Fruit fly (Drosophila melanogaster) whole organism, wandering third instar larva: ENCODE measurements around the gene CG15814.

Source experiments
- Abd-B ChIP-seq: fragments of >200 bp; optimal IDR thresholded peaks from 2 replicates; lab custom pipeline; 2017; ENCODE audit warnings: missing biosample characterization, missing genetic modification characterization
- CG32264 ChIP-seq: fragments of 200-800 bp; sonication (Bioruptor generic); optimal IDR thresholded peaks from 2 replicates; lab custom pipeline; 2016; ENCODE audit warnings: missing biosample characterization, missing genetic modification characterization
- CG9705 ChIP-seq: fragments of 200-800 bp; sonication (Bioruptor generic); optimal IDR thresholded peaks from 2 replicates; lab custom pipeline; 2018; ENCODE audit warnings: missing biosample characterization, mild to moderate bottlenecking, missing genetic modification characterization
- CrebA ChIP-seq: fragments of 200-800 bp; sonication (Bioruptor generic); optimal IDR thresholded peaks from 2 replicates; lab custom pipeline; 2016; ENCODE audit warnings: missing biosample characterization, mild to moderate bottlenecking, missing genetic modification characterization, borderline replicate concordance
- Dfd ChIP-seq: fragments of >200 bp; optimal IDR thresholded peaks from 2 replicates; lab custom pipeline; 2017; ENCODE audit warnings: missing biosample characterization, missing genetic modification characterization
- Dif ChIP-seq: fragments of 200-275, 200-300 bp; sonication (Bioruptor generic); optimal IDR thresholded peaks from 2 replicates; lab custom pipeline; 2018; ENCODE audit warnings: missing biosample characterization, missing genetic modification characterization; ENCODE audit not compliant: partially characterized antibody
- GATAd ChIP-seq: sonication (Bioruptor generic); optimal IDR thresholded peaks from 2 replicates; lab custom pipeline; 2016; ENCODE audit warnings: missing biosample characterization, missing genetic modification characterization
- HLH106 ChIP-seq: fragments of 200-800 bp; optimal IDR thresholded peaks from 3 replicates; lab custom pipeline; 2019; ENCODE audit warnings: missing biosample characterization, mild to moderate bottlenecking, missing genetic modification characterization, moderate library complexity
- Hnf4 ChIP-seq: fragments of 200-800 bp; sonication (Bioruptor generic); optimal IDR thresholded peaks from 2 replicates; lab custom pipeline; 2016; ENCODE audit warnings: missing biosample characterization, mild to moderate bottlenecking, missing genetic modification characterization
- Hr78 ChIP-seq: fragments of >200 bp; optimal IDR thresholded peaks from 2 replicates; lab custom pipeline; 2017; ENCODE audit warnings: missing biosample characterization, missing genetic modification characterization
- Hr83 ChIP-seq: fragments of 200-300 bp; sonication (Bioruptor generic); optimal IDR thresholded peaks from 2 replicates; lab custom pipeline; 2016; ENCODE audit warnings: missing biosample characterization, mild to moderate bottlenecking, missing genetic modification characterization, moderate library complexity; ENCODE audit not compliant: poor library complexity, severe bottlenecking
- Jra ChIP-seq: sonication (Bioruptor generic); optimal IDR thresholded peaks from 2 replicates; lab custom pipeline; 2016; ENCODE audit warnings: missing biosample characterization, missing genetic modification characterization
- Mio ChIP-seq: sonication (Bioruptor generic); optimal IDR thresholded peaks from 2 replicates; lab custom pipeline; 2016; ENCODE audit warnings: missing biosample characterization, missing genetic modification characterization
- Myc ChIP-seq: fragments of >200 bp; optimal IDR thresholded peaks from 2 replicates; lab custom pipeline; 2017
- N ChIP-seq: fragments of >200 bp; optimal IDR thresholded peaks from 2 replicates; lab custom pipeline; 2018; ENCODE audit warnings: missing biosample characterization, missing external identifiers, missing genetic modification characterization
- OdsH ChIP-seq: fragments of 200-800 bp; sonication (Bioruptor generic); optimal IDR thresholded peaks from 2 replicates; lab custom pipeline; 2016; ENCODE audit warnings: missing biosample characterization, mild to moderate bottlenecking, missing genetic modification characterization
- Rel ChIP-seq, 2 experiments: fragments of 200-800 bp; sonication (Bioruptor generic) in 1 of 2; optimal IDR thresholded peaks; 2 replicates in 1 of 2; 3 replicates in 1 of 2; lab custom pipeline; 2016 to 2019; ENCODE audit warnings: mild to moderate bottlenecking in 2 of 2, missing biosample characterization in 2 of 2, missing genetic modification characterization in 2 of 2, moderate library complexity in 1 of 2
- Sp1 ChIP-seq: fragments of 200-800 bp; sonication (Bioruptor generic); optimal IDR thresholded peaks from 3 replicates; lab custom pipeline; 2019; ENCODE audit warnings: missing biosample characterization, mild to moderate bottlenecking, missing genetic modification characterization, moderate library complexity
- Vsx2 ChIP-seq: fragments of 200-300, 225-300 bp; sonication (Bioruptor generic); optimal IDR thresholded peaks from 2 replicates; lab custom pipeline; 2018; ENCODE audit warnings: missing biosample characterization, missing genetic modification characterization; ENCODE audit not compliant: partially characterized antibody
- br ChIP-seq: fragments of 200-800 bp; sonication (Bioruptor generic); optimal IDR thresholded peaks from 2 replicates; lab custom pipeline; 2016; ENCODE audit warnings: missing biosample characterization, missing genetic modification characterization
- brk ChIP-seq: fragments of 200-800 bp; sonication (Bioruptor generic); optimal IDR thresholded peaks from 2 replicates; lab custom pipeline; 2016; ENCODE audit warnings: missing biosample characterization, mild to moderate bottlenecking, missing genetic modification characterization
- dl ChIP-seq, 2 experiments: fragments of 175-275, 200-275 bp in 1 of 2; fragments of 200-275 bp in 1 of 2; sonication (Bioruptor generic); optimal IDR thresholded peaks; lab custom pipeline; 2018; ENCODE audit warnings: mild to moderate bottlenecking in 2 of 2, missing biosample characterization in 2 of 2, missing genetic modification characterization in 2 of 2, moderate library complexity in 2 of 2; ENCODE audit not compliant: partially characterized antibody in 2 of 2, insufficient read depth in 1 of 2
- dmrt93B ChIP-seq: fragments of 200-800 bp; sonication (Bioruptor generic); optimal IDR thresholded peaks from 2 replicates; lab custom pipeline; 2018; ENCODE audit warnings: missing biosample characterization, mild to moderate bottlenecking, missing genetic modification characterization
- dsf ChIP-seq: sonication (Bioruptor generic); optimal IDR thresholded peaks from 2 replicates; lab custom pipeline; 2016; ENCODE audit warnings: missing biosample characterization, missing genetic modification characterization, borderline replicate concordance
- ey ChIP-seq: fragments of 200-800 bp; sonication (Bioruptor generic); optimal IDR thresholded peaks from 2 replicates; lab custom pipeline; 2016; ENCODE audit warnings: missing biosample characterization, missing genetic modification characterization
- foxo ChIP-seq, 2 experiments: fragments of 200-800 bp; sonication (Bioruptor generic); optimal IDR thresholded peaks; 2 replicates in 1 of 2; 3 replicates in 1 of 2; lab custom pipeline; 2016 to 2017; ENCODE audit warnings: missing biosample characterization in 2 of 2, missing genetic modification characterization in 2 of 2
- fru ChIP-seq: fragments of 200-800 bp; sonication (Bioruptor generic); optimal IDR thresholded peaks from 3 replicates; lab custom pipeline; 2016; ENCODE audit warnings: missing biosample characterization, mild to moderate bottlenecking, missing genetic modification characterization
- h ChIP-seq: fragments of 200-800 bp; sonication (Bioruptor generic); optimal IDR thresholded peaks from 3 replicates; lab custom pipeline; 2016; ENCODE audit warnings: missing biosample characterization, mild to moderate bottlenecking, missing genetic modification characterization
- jim ChIP-seq: fragments of 175-275, 200-325 bp; sonication (Bioruptor generic); optimal IDR thresholded peaks from 2 replicates; lab custom pipeline; 2016; ENCODE audit warnings: missing biosample characterization, mild to moderate bottlenecking, missing genetic modification characterization
- lola ChIP-seq: fragments of >200 bp; optimal IDR thresholded peaks from 2 replicates; lab custom pipeline; 2017; ENCODE audit warnings: missing biosample characterization, missing genetic modification characterization
- pan ChIP-seq: fragments of >200 bp; optimal IDR thresholded peaks from 2 replicates; lab custom pipeline; 2017
- psq ChIP-seq: fragments of 200-800 bp; sonication (Bioruptor generic); optimal IDR thresholded peaks from 3 replicates; lab custom pipeline; 2017; ENCODE audit warnings: missing biosample characterization, mild to moderate bottlenecking, missing genetic modification characterization, moderate library complexity
- rgr ChIP-seq: fragments of 200-800 bp; sonication (Bioruptor generic); optimal IDR thresholded peaks from 3 replicates; lab custom pipeline; 2016; ENCODE audit warnings: missing biosample characterization, mild to moderate bottlenecking, missing genetic modification characterization
- sage ChIP-seq: fragments of 200-800 bp; sonication (Bioruptor generic); optimal IDR thresholded peaks from 2 replicates; lab custom pipeline; 2016; ENCODE audit warnings: missing biosample characterization, mild to moderate bottlenecking, missing genetic modification characterization
- sv ChIP-seq: fragments of 200-800 bp; sonication (Bioruptor generic); optimal IDR thresholded peaks from 3 replicates; lab custom pipeline; 2016; ENCODE audit warnings: missing biosample characterization, missing genetic modification characterization
- tai ChIP-seq: sonication (Bioruptor generic); optimal IDR thresholded peaks from 2 replicates; lab custom pipeline; 2016; ENCODE audit warnings: missing biosample characterization, missing genetic modification characterization
- usp ChIP-seq: fragments of >200 bp; optimal IDR thresholded peaks from 2 replicates; lab custom pipeline; 2017; ENCODE audit warnings: missing biosample characterization, missing genetic modification characterization
- woc ChIP-seq: sonication (Bioruptor generic); optimal IDR thresholded peaks from 2 replicates; lab custom pipeline; 2016; ENCODE audit warnings: missing biosample characterization, mild to moderate bottlenecking, missing genetic modification characterization

Gene CG15814

DNA sequence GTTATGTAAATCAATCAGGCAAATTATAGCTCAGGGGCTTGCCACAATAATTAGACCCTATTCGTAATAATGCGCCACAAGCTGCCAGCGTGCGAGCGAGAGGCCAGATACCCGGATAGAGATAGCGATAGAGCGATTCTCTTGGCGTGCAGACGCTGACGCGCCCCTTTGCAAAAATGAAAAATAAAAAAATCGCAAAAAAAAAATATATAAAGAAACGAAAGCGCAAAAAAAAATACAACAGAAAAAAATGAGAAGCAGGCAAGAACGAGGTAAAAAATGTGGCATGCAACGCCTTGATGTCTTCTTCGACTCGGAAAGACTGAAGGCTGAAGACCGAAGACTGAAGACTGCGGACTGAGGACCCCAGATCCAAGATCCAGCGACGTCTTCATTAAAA, 43.8 kb downstream of the CG15814 start:
- TF ChIP-seq Vsx2 (peak; percentile 25), Jra (GFP tag; lab: Kevin White, UChicago) (no peak)
- TF ChIP-seq, all 38 proteins: peak for 1

DNA sequence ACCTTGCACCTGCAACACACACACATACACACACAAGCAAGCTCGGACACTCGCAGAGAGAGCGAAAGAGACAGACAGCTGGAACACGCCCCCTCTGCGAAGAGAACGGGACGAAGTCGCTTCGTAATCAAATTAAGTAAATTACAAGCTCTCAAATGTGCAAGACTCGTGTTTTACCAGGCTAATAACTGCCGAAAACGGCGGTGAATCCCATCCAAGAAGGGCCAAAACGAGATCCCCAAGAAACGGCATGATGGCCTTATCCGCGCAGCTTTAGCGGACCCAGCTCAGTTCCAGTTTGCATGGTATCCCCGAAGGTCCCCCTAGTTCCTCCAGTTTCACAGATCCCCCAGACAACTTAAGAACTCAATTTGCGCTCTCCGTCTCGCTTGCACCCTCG, 46.1 kb downstream of the CG15814 start:
- no peak for TF ChIP-seq Rel (GFP tag; optimal IDR thresholded peaks at IDR 0.05; lab: Kevin White, UChicago)
- peak; percentile 79 for TF ChIP-seq Rel (tag; optimal IDR thresholded peaks at IDR 0.05; lab: Kevin White, UChicago)
- no peak for TF ChIP-seq Dfd (GFP tag; lab: Kevin White, UChicago)
- TF ChIP-seq Vsx2: peak; percentile 63
- peak; percentile 6 for TF ChIP-seq psq (GFP tag; lab: Kevin White, UChicago)
- TF ChIP-seq HLH106 (tag; lab: Kevin White, UChicago): no peak
- no peak for TF ChIP-seq rgr (GFP tag; lab: Kevin White, UChicago)
- no peak for TF ChIP-seq Dif (GFP tag; lab: Kevin White, UChicago)
- TF ChIP-seq h (GFP tag; lab: Kevin White, UChicago): no peak
- no peak for TF ChIP-seq Abd-B (GFP tag; lab: Kevin White, UChicago)
- no peak for TF ChIP-seq tai (GFP tag; lab: Kevin White, UChicago)
- TF ChIP-seq N: no peak

DNA sequence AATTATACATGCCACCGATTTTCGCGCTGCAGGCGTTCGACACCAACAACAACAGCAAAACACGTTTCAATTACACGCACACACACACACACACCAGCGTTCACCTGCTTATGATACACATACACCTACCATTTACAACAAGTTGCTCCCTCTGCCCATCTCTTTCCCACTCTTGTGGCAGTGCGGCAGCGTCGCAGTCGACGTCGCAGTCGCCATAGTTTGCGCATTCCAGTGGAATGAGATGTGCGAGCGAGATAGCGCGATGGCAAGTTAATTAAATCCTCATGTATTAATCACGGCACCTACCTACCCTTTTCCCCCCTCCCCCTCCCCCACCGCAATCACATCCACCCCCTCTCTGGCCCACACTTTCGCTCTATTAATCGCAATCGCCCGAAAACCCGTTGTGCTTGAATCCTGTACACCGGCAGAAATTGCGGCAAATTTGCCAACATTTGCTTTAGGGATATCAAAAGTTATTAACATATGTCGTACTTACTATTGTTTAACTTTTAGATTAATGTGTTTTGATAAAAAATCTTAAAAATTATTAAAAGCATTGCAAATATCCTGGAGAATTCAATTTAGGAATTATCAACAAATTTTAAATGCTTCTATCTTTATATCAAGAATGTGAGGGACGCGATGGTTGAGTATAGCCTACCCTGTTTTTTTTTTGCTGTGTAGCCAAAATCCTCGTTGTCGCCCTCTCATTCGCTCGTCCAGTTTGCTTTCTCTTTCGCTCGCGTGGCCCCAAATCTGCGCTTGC, 47.6 kb downstream of the CG15814 start:
- TF ChIP-seq usp (GFP tag; lab: Kevin White, UChicago) (no peak), CrebA (no peak), ey (GFP tag; lab: Kevin White, UChicago) (peak; percentile 75), jim (GFP tag; lab: Kevin White, UChicago) (no peak), Sp1 (GFP tag; lab: Kevin White, UChicago) (peak; percentile 85), Vsx2 (peak; percentile 54), dl (GFP tag; optimal IDR thresholded peaks at IDR 0.05; lab: Kevin White, UChicago; ENCODE audit: insufficient read depth in 1 of 2, partially characterized antibody in 2 of 2) (no peak), dmrt93B (peak; percentile 75), GATAd (no peak), h (GFP tag; lab: Kevin White, UChicago) (peak; percentile 79), lola (no peak), N (no peak), psq (GFP tag; lab: Kevin White, UChicago) (peak; percentile 74), Hnf4 (GFP tag; lab: Kevin White, UChicago) (peak; percentile 59), Dfd (GFP tag; lab: Kevin White, UChicago) (no peak), tai (GFP tag; lab: Kevin White, UChicago) (peak; percentile 19), Mio (GFP tag; lab: Kevin White, UChicago) (no peak), br (GFP tag; lab: Kevin White, UChicago) (peak; percentile 79), foxo (GFP tag; optimal IDR thresholded peaks at IDR 0.05; lab: Kevin White, UChicago) (peak in 1 of 2 experiments; percentile 86), Jra (GFP tag; lab: Kevin White, UChicago) (no peak), pan (lab: Kevin White, UChicago) (no peak), Myc (lab: Kevin White, UChicago) (no peak), Abd-B (GFP tag; lab: Kevin White, UChicago) (no peak), dsf (GFP tag; lab: Kevin White, UChicago) (no peak), rgr (GFP tag; lab: Kevin White, UChicago) (peak; percentile 78), Hr78 (no peak), woc (GFP tag; lab: Kevin White, UChicago) (peak; percentile 68), sage (GFP tag; lab: Kevin White, UChicago) (peak; percentile 37), CG32264 (no peak), Hr83 (no peak), Dif (GFP tag; lab: Kevin White, UChicago) (no peak), sv (GFP tag; lab: Kevin White, UChicago) (no peak), HLH106 (tag; lab: Kevin White, UChicago) (peak; percentile 70), Rel (GFP tag; optimal IDR thresholded peaks at IDR 0.05; lab: Kevin White, UChicago) (no peak), Rel (tag; optimal IDR thresholded peaks at IDR 0.05; lab: Kevin White, UChicago) (no peak), CG9705 (GFP tag; lab: Kevin White, UChicago) (peak; percentile 68), brk (GFP tag; lab: Kevin White, UChicago) (peak; percentile 51), OdsH (GFP tag; lab: Kevin White, UChicago) (peak; percentile 95), fru (GFP tag; lab: Kevin White, UChicago) (peak; percentile 83)
